Fruit fly (Drosophila melanogaster) whole organism: ENCODE measurements around the gene CG2218.
A peak's percentile ranks its signal among the peaks of the same experiment; 100 is the strongest.

Source experiments
- CG8478 ChIP-seq: fragments of >200 bp; optimal IDR thresholded peaks from 2 replicates; lab custom pipeline; 2018; ENCODE audit warnings: inconsistent platforms
- Dll ChIP-seq: fragments of >200 bp; optimal IDR thresholded peaks from 2 replicates; lab custom pipeline; 2017
- EcR ChIP-seq, 2 experiments: fragments of >200 bp; optimal IDR thresholded peaks; 2 replicates each; lab custom pipeline; 2017; ENCODE audit warnings: missing biosample characterization in 2 of 2, missing genetic modification characterization in 2 of 2, missing genetic modification reagents in 2 of 2
- pan ChIP-seq: fragments of >200 bp; optimal IDR thresholded peaks from 2 replicates; lab custom pipeline; 2017
- psq ChIP-seq: fragments of >200 bp; optimal IDR thresholded peaks from 2 replicates; lab custom pipeline; 2017
- usp ChIP-seq: fragments of >200 bp; optimal IDR thresholded peaks from 2 replicates; lab custom pipeline; 2017; ENCODE audit warnings: missing biosample characterization, missing genetic modification characterization, mixed read lengths

CG2218 gene

DNA sequence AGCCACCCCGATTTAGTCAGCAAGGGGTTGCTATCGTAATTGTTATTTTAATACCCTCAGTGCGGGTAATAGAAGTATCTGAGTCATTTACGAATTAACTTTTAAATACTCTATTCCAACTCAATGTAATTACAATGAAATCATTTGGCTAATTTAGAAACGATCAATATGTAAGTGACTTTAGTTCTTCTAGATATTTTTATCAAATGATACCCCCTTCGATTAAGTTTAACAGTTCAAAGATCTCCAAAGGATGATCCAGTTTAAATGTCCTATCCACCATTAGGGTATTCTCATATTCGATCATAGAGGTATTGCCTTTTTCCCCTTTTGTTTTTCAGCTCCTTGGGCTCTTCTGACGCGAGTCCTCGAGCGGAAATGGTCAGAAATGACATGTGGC lies 34.2 kb downstream of the CG2218 start:
- TF ChIP-seq Dll (lab: Kevin White, UChicago), result no peak

DNA sequence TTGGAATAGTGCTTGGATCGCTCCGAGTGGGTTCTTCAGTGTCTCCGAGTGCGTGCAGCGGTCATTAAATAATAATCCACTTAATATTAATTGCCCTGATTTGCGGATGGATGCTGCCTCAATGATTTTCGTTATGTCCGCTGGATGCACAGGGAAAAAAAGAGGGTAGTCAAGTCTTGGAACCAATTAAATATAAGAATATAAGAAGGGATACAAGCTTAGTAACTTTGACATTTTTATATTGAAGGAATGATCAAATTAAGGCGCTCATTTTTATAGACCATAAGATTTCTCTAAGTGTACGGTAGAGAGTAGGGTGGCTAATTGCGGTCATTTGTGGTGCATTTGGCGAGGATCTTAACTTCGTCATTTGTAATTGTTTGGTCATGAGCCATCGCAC lies 36.1 kb downstream of the CG2218 start:
- TF ChIP-seq Dll (lab: Kevin White, UChicago) (no peak), usp (GFP tag; lab: Kevin White, UChicago) (no peak), EcR (GFP tag; optimal IDR thresholded peaks at IDR 0.05; lab: Kevin White, UChicago) (no peak), pan (lab: Kevin White, UChicago) (no peak), CG8478 (lab: Kevin White, UChicago) (no peak), psq (lab: Kevin White, UChicago) (no peak)

DNA sequence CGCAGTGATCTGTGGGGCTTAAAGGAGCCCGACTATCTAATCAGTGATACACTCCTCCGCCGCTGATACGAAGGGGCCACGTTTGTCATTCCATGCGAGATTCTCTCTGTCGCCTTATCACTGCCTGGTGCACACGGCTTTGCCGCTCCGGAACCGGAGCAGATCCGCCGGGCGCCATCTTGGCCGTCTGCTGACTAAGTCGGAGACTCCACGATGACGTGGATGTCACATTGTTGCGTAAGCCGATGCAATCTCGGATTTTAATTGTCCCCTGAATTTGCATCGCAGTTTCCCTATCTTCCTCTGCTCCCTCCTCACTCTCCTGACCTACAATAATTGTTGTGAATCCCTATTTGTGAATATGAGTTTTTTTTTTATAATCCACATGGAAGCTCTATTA lies 37.0 kb downstream of the CG2218 start:
- TF ChIP-seq psq (lab: Kevin White, UChicago), result no peak
- TF ChIP-seq usp (GFP tag; lab: Kevin White, UChicago), result no peak
- TF ChIP-seq Dll (lab: Kevin White, UChicago), result no peak
- no peak for TF ChIP-seq pan (lab: Kevin White, UChicago)
- no peak for TF ChIP-seq EcR (GFP tag; optimal IDR thresholded peaks at IDR 0.05; lab: Kevin White, UChicago)
- no peak for TF ChIP-seq CG8478 (lab: Kevin White, UChicago)

DNA sequence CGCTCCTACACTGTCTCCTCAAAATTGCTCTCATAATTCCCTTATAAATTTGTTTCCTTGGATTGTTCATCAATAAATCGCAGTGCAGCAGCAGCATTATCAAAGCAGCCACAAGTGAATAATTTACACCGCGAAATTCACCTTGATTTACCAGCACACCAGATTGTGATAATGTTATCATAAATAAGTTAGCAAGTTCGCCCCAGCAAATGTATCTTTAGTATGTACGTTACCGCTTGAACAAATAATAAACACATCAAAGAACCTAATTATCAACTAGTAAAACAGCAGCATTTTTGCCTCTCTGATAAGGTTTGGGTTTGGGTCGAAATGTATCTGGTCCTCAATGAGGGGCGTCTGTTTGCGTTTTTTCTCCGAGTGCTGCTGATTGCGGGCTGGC lies 37.8 kb downstream of the CG2218 start:
- TF ChIP-seq pan (lab: Kevin White, UChicago) (no peak), CG8478 (lab: Kevin White, UChicago) (no peak), EcR (GFP tag; optimal IDR thresholded peaks at IDR 0.05; lab: Kevin White, UChicago) (no peak)

DNA sequence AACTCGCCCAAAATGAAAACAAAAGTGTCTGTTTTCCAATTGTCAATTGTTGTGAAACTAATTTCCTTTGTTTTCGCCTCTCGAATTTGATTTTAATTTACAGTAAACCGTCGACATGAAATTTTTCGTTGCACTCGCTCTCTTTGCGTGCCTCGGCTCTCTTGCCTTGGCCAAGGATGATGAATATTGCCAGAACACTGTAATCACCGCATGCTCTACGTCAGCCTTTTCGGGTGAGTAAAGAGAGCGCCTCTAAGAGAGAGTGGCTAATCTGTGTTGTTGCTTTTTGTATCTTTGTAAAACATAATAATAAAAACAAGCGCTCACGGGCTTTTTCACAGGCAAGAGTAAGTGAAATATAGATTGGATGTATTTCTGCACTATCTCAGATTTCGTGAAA lies 39.0 kb downstream of the CG2218 start:
- no peak for TF ChIP-seq pan (lab: Kevin White, UChicago)
- TF ChIP-seq EcR (GFP tag; optimal IDR thresholded peaks at IDR 0.05; lab: Kevin White, UChicago), result no peak
- TF ChIP-seq psq (lab: Kevin White, UChicago), result no peak
- TF ChIP-seq usp (GFP tag; lab: Kevin White, UChicago), result no peak
- no peak for TF ChIP-seq CG8478 (lab: Kevin White, UChicago)
- no peak for TF ChIP-seq Dll (lab: Kevin White, UChicago)

DNA sequence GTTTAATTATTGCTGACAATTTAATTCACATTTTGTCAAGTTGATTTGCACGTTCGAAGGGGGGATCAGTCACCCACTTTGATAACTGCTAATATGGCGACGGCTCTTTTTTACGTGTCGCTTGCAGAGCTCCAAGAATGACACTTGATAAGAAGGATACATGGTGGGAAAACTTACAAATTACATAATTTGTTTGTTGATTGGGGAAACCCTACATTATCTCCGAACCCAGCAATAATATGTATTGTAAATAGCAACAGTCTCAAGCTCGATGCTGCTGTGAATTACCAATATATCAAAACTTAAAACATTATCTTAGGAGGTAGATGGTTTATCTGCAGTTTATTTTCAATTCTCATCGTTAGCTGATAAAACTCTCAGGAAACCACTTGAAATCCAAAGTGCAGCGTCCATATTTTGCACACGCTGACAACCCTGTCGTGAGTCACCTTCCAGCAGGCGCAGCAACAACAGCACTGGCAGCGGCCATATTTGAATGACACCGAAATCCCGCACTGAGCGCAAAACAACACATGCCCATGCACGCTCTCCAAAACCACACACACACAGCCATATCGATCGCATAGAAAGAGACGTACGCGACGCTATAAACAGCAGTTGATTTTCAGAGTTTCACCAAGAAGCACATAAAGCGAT lies 39.7 kb downstream of the CG2218 start:
- no peak for TF ChIP-seq psq (lab: Kevin White, UChicago)
- no peak for TF ChIP-seq usp (GFP tag; lab: Kevin White, UChicago)
- TF ChIP-seq EcR (GFP tag; optimal IDR thresholded peaks at IDR 0.05; lab: Kevin White, UChicago), result no peak
- no peak for TF ChIP-seq Dll (lab: Kevin White, UChicago)
- no peak for TF ChIP-seq pan (lab: Kevin White, UChicago)
- no peak for TF ChIP-seq CG8478 (lab: Kevin White, UChicago)

DNA sequence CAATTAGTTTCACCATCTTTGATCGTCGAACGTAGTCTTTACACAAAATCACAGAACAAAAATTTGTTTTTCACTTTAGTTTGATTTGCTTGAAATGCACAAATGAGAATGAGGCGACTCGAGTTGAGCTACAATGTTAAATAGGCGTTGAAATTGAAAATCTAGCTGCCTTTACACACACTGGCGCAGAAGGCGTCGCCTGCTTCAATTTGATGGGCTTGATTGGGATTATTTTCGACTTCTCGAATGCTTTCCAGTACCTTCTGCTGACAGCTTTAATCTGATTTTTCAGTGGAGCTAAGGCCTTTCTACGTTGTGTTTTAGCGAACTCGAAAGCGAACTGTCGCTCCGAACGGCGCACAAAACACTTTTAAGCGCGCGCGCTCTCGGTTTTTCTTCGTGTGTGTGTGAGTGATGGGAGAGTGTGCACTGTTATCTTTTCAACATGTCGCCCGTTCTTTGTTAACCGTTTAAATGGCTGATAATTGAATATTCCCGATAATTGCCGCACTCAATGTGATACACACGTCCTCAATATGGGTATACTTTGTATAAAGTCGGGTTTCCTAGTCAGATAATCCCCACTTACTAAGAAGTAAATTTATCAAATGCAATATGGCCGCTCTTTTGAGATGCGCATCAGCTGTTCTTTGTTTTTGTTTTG lies 40.4 kb downstream of the CG2218 start, which contains the start of the genes Fer2LCH and Fer1HCH:
Gene Fer2LCH, plus strand, starts transcription at position 290 of the 664 bp plus-strand sequence.
Gene Fer1HCH, minus strand, starts transcription at position 664 of the 664 bp plus-strand sequence.
- no peak for TF ChIP-seq EcR (GFP tag; optimal IDR thresholded peaks at IDR 0.05; lab: Kevin White, UChicago)
- TF ChIP-seq CG8478 (lab: Kevin White, UChicago), result no peak
- TF ChIP-seq Dll (lab: Kevin White, UChicago), result peak; percentile 36
- no peak for TF ChIP-seq pan (lab: Kevin White, UChicago)
- TF ChIP-seq usp (GFP tag; lab: Kevin White, UChicago), result no peak
- no peak for TF ChIP-seq psq (lab: Kevin White, UChicago)

DNA sequence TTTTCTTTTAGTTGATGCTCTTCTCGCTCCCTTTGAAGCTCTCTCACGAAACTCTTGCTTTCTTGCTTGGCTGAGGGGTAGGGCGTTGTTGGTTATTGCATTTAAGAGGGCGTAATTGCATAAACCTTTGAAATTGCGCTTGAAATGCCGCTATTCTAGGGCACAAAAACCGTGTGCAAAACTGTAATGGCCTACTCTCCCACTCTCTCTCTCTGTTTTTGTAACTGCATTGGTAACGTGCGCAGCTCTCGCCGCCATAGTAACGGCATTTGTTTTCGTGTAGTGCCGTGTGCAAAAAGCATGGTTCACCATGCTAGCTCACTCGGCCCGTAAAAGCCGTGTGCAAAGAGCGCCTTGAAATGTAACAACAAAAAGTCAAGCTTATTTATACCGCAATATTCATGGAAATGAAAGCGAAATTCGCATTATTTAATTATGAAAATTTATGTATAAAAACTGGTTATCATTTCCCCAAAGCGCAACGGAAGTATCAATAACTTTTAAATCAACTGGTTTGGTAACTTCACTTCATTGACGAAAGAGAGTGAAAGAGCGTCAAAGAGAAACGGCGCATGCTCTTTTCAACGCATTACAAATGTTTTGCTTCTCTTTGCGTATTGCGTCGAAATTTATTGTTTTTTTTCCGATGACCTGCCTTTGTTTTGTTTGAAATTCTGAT lies 41.2 kb downstream of the CG2218 start:
- TF ChIP-seq CG8478 (lab: Kevin White, UChicago) (no peak), Dll (lab: Kevin White, UChicago) (no peak), usp (GFP tag; lab: Kevin White, UChicago) (no peak), psq (lab: Kevin White, UChicago) (no peak), EcR (GFP tag; optimal IDR thresholded peaks at IDR 0.05; lab: Kevin White, UChicago) (no peak), pan (lab: Kevin White, UChicago) (no peak)

DNA sequence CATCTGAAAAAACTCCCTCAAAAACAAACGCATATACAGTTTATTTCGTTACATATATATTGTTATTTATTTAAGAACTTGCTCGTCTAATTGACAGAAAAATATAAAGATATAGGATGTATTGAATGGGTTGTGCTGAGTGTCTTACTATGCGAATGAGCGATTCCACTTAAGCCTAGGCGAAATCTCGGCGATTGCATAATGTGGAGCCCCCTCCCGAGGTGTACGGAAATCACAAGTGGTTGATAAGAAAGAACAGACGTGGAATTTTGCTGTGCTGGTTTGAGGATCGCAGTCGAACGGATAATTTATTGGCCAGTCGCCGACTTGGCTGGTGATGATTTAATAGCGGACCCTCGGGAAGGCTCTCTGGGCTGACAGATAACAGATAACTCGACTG lies 42.5 kb downstream of the CG2218 start:
- TF ChIP-seq Dll (lab: Kevin White, UChicago) (no peak), CG8478 (lab: Kevin White, UChicago) (no peak), EcR (GFP tag; optimal IDR thresholded peaks at IDR 0.05; lab: Kevin White, UChicago) (no peak), pan (lab: Kevin White, UChicago) (no peak), usp (GFP tag; lab: Kevin White, UChicago) (no peak), psq (lab: Kevin White, UChicago) (no peak)

DNA sequence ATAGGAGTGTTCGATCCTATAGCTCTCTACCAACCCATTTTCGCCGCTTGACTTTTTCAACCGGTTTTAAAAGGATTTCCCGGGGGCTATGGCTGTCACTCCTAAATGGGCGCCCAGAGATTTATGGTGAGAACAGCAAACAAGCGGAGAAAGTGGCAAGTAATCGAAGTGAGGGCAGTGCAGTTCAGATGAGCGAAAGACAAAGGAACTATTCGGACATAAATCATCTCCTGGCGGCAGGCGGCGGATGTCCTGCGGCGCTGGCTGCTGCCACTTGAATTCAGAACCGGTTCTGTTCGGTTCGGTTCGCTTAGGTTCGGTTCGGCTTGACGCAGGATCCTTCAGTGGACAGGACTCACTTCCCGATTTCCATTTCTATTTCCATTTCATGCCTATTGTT lies 44.9 kb downstream of the CG2218 start:
- TF ChIP-seq CG8478 (lab: Kevin White, UChicago), result no peak
- no peak for TF ChIP-seq pan (lab: Kevin White, UChicago)
- TF ChIP-seq Dll (lab: Kevin White, UChicago), result no peak
- TF ChIP-seq EcR (GFP tag; optimal IDR thresholded peaks at IDR 0.05; lab: Kevin White, UChicago), result no peak
- TF ChIP-seq usp (GFP tag; lab: Kevin White, UChicago), result no peak
- TF ChIP-seq psq (lab: Kevin White, UChicago), result no peak
